Worm (Caenorhabditis elegans): ENCODE results near the gene srv-10.

srv-10 gene

DNA sequence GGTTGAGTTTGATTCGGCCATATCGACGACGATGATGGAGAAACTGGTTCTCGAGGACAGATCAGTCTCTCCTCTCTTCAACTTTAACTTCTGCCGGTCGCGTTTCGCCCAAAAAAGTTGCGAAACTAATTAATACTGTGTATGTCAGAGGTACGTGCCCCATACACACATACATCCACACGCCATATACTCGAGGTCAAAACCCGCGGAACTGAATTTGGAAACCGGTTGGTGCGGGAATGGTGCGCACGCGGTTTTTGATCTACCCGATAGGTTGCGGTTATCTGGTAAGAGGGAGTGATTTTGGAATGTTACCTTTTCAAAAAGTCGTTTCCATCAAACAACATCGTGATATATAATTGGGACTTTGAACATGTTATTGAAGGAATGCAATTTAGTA is 43.5 kb upstream of the srv-10 start, which contains the start of gene ifbp-1 (continued):
- TF ChIP-seq pag-3 (tag; optimal IDR thresholded peaks at IDR 0.05; ENCODE audit: borderline replicate concordance, insufficient read depth) (no peak), grh-1 (GFP tag; IDR thresholded peaks at IDR 0.05) (peak; percentile 100), dpl-1 (GFP tag; optimal IDR thresholded peaks at IDR 0.05) (peak; percentile 26 to 74 (median 51)), nhr-20 (tag; optimal IDR thresholded peaks at IDR 0.05) (peak; percentile 89), ceh-82 (tag; optimal IDR thresholded peaks at IDR 0.05) (peak in 1 of 3 experiments; percentile 19), snpc-4 (tag; optimal IDR thresholded peaks at IDR 0.05) (no peak), snu-23 (GFP tag; optimal IDR thresholded peaks at IDR 0.05) (peak; percentile 82), vab-15 (tag; optimal IDR thresholded peaks at IDR 0.05) (peak; percentile 80), sptf-1 (tag; optimal IDR thresholded peaks at IDR 0.05) (no peak), unc-130 (tag; optimal IDR thresholded peaks at IDR 0.05) (peak; percentile 87), rnt-1 (tag; optimal IDR thresholded peaks at IDR 0.05) (peak; percentile 36), nhr-47 (tag; optimal IDR thresholded peaks at IDR 0.05) (peak; percentile 70), nhr-12 (tag; optimal IDR thresholded peaks at IDR 0.05) (no peak), nhr-71 (tag; optimal IDR thresholded peaks at IDR 0.05) (peak; percentile 85), nhr-90 (tag; optimal IDR thresholded peaks at IDR 0.05; ENCODE audit: poor library complexity) (peak; percentile 85), nhr-11 (tag; optimal IDR thresholded peaks at IDR 0.05) (peak; percentile 26), elt-2 (tag; optimal IDR thresholded peaks at IDR 0.05) (no peak)

DNA sequence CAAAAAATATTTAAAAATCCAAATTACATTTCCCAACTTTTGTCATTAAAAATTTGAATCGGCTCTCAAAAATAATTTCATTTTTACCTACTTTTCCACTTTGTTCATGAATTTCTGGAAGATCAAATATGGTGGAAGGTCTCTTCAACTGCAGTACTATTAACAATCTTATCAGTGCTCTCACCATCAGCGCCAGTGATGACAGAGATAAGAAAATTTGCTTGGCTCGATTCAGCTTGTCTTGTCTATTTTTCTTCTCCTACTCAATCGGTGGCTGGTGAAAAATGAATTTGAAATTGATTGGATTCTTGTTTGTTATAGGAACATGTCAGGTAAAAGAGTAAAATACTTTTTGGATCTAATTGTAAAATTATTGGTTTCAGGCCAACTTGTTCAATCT is 42.7 kb upstream of the srv-10 start, which contains the start of gene cpz-2:
cpz-2 (plus strand) TSS at position 210 of the 400 bp plus-strand sequence.
- TF ChIP-seq hlh-17 (GFP tag; optimal IDR thresholded peaks at IDR 0.05; ENCODE audit: borderline replicate concordance) (no peak), elt-2 (tag; optimal IDR thresholded peaks at IDR 0.05) (peak; percentile 56), lin-15B (tag; optimal IDR thresholded peaks at IDR 0.05) (no peak), lin-14 (GFP tag; optimal IDR thresholded peaks at IDR 0.05) (no peak), nhr-47 (tag; optimal IDR thresholded peaks at IDR 0.05) (no peak), efl-3 (GFP tag; optimal IDR thresholded peaks at IDR 0.05) (no peak), C34B4.2 (tag; optimal IDR thresholded peaks at IDR 0.05) (no peak)

DNA sequence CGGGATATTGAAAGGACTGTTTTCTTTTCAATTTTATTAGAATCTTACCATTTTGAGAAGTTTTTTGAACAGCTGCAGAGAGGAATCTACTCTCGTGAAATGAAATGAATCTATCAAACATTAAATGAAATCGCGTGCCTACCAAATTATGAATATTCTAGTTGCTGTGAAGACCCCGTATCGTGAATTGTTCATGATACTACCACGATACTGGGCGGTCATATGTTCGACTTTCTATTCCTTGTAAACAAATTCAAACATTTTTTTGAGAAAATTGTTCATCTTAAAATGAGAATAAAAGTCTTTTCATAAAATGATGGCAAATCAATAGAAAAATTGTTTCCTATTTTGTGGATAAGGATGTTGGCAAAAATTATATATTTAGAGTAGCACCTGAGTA is 37.9 kb upstream of the srv-10 start, which contains the start of gene gcy-34:
gcy-34 (minus strand) TSS at position 101 of the 400 bp plus-strand sequence.
- no peak for TF ChIP-seq F16B12.6 (tag; optimal IDR thresholded peaks at IDR 0.05)
- peak; percentile 1 for TF ChIP-seq nhr-11 (tag; optimal IDR thresholded peaks at IDR 0.05)

DNA sequence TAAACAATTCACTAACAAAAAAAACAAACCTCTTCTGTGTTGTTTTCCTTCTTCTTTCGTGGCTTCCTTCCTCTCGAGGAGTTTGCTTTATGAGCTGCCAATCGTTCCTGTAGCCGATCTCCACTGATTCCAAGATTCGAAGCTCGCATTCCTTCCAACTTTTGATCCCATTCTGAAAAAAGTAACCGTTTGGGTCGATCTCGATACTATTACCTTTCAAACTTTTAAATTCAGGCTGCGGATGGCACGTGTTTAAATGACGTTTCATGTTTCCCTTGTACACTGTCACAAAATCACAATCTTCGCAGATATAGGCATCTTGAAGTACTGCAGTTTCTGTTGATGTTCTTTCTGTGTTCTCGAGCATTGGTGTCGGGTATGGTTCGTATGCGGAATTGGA is 36.2 kb upstream of the srv-10 start:
- TF ChIP-seq F16B12.6 (tag; optimal IDR thresholded peaks at IDR 0.05) (no peak), hlh-17 (GFP tag; optimal IDR thresholded peaks at IDR 0.05; ENCODE audit: borderline replicate concordance) (no peak), swsn-7 (tag; optimal IDR thresholded peaks at IDR 0.05) (no peak), mef-2 (tag; optimal IDR thresholded peaks at IDR 0.05) (no peak), sptf-1 (tag; optimal IDR thresholded peaks at IDR 0.05) (no peak), nhr-11 (tag; optimal IDR thresholded peaks at IDR 0.05) (no peak), zag-1 (tag; optimal IDR thresholded peaks at IDR 0.05) (no peak), dsc-1 (tag; optimal IDR thresholded peaks at IDR 0.05) (no peak), jun-1 (tag; optimal IDR thresholded peaks at IDR 0.05) (no peak), efl-3 (GFP tag; optimal IDR thresholded peaks at IDR 0.05) (no peak), fkh-8 (tag; optimal IDR thresholded peaks at IDR 0.05) (no peak), fkh-10 (GFP tag; optimal IDR thresholded peaks at IDR 0.05) (no peak), sup-37 (GFP tag; optimal IDR thresholded peaks at IDR 0.05) (no peak), hlh-4 (tag; optimal IDR thresholded peaks at IDR 0.05) (no peak), tbx-2 (tag; optimal IDR thresholded peaks at IDR 0.05) (no peak), rnt-1 (tag; optimal IDR thresholded peaks at IDR 0.05) (no peak)

DNA sequence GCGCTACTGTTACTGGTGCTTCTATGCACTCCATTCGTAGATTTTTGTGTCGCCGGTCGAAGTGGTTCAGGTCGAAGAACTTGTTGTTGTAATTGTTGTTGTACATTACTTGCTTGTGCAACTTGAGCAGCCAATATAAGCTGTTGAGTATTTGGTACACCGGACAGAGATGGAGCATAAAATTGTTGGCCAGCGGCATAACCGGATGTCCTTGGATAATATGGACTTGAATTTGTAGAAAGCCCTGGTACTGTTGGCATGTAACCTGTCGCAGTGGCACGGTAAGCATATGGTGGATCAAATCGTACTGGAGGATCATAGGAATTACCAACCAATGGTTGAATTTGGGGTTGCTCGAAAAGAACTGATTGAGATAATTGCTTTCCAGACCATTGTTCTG is 34.7 kb upstream of the srv-10 start:
- TF ChIP-seq ceh-63 (GFP tag; optimal IDR thresholded peaks at IDR 0.05) (no peak), skn-1 (tag; optimal IDR thresholded peaks at IDR 0.05) (no peak), lin-15B (tag; optimal IDR thresholded peaks at IDR 0.05) (no peak), nhr-77 (tag; optimal IDR thresholded peaks at IDR 0.05) (no peak), isw-1 (GFP tag; IDR thresholded peaks at IDR 0.05) (no peak), fkh-4 (tag; optimal IDR thresholded peaks at IDR 0.05; ENCODE audit: borderline replicate concordance) (no peak)

Measured in whole organism, L1 larva.